Fruit fly (Drosophila melanogaster) whole organism, embryonic: ENCODE results near the gene Plc21C.

Source experiments
- Abd-B ChIP-seq: fragments of 200-800 bp; sonication (Bioruptor generic); optimal IDR thresholded peaks from 2 replicates; lab custom pipeline; 2018; ENCODE audit warnings: missing biosample characterization, mild to moderate bottlenecking, missing genetic modification characterization, moderate library complexity
- B-H1 ChIP-seq: fragments of 200-800 bp; sonication (Bioruptor generic); IDR thresholded peaks from 3 replicates; pipeline ENCODE4 v1.3.6; 2022; ENCODE audit warnings: missing biosample characterization, missing genetic modification characterization
- CG10321 ChIP-seq: fragments of 200-800 bp; sonication (Bioruptor generic); IDR thresholded peaks from 2 replicates; pipeline ENCODE4 v1.3.6; 2022; ENCODE audit warnings: missing biosample characterization, missing genetic modification characterization
- CG13424 ChIP-seq: fragments of 200-800 bp; sonication (Bioruptor generic); optimal IDR thresholded peaks from 2 replicates; lab custom pipeline; 2019; ENCODE audit warnings: missing biosample characterization, mild to moderate bottlenecking, missing genetic modification characterization, moderate library complexity
- CG14965 ChIP-seq: fragments of 200-800 bp; sonication (Bioruptor generic); optimal IDR thresholded peaks from 2 replicates; lab custom pipeline; 2016; ENCODE audit warnings: missing biosample characterization, missing genetic modification characterization, borderline replicate concordance
- CG15514 ChIP-seq: fragments of 200-800 bp; sonication (Bioruptor generic); optimal IDR thresholded peaks from 3 replicates; lab custom pipeline; 2017; ENCODE audit warnings: missing biosample characterization, missing genetic modification characterization, mild to moderate bottlenecking, moderate library complexity, missing genetic modification reagents
- CG17912 ChIP-seq: fragments of 200-800 bp; sonication (Bioruptor generic); optimal IDR thresholded peaks from 2 replicates; lab custom pipeline; 2018; ENCODE audit warnings: missing biosample characterization, mild to moderate bottlenecking, missing genetic modification characterization
- CG18599 ChIP-seq: fragments of 200-800 bp; sonication (Bioruptor generic); optimal IDR thresholded peaks from 3 replicates; lab custom pipeline; 2017; ENCODE audit warnings: missing biosample characterization, missing genetic modification characterization, mild to moderate bottlenecking, moderate library complexity, missing genetic modification reagents
- CG2116 ChIP-seq: fragments of 200-800 bp; sonication (Bioruptor generic); optimal IDR thresholded peaks from 3 replicates; lab custom pipeline; 2018; ENCODE audit warnings: missing biosample characterization, mild to moderate bottlenecking, missing genetic modification characterization
- CG30020 ChIP-seq: fragments of 200-800 bp; optimal IDR thresholded peaks from 2 replicates; lab custom pipeline; 2019; ENCODE audit warnings: missing biosample characterization, mild to moderate bottlenecking, missing genetic modification characterization, moderate library complexity
- CG3065 ChIP-seq: fragments of 200-800 bp; sonication (Bioruptor generic); optimal IDR thresholded peaks from 2 replicates; lab custom pipeline; 2016; ENCODE audit warnings: missing biosample characterization, missing genetic modification characterization
- CG31365 ChIP-seq: fragments of 200-800 bp; sonication (Bioruptor generic); optimal IDR thresholded peaks from 2 replicates; lab custom pipeline; 2018; ENCODE audit warnings: missing biosample characterization, mild to moderate bottlenecking, missing genetic modification characterization
- CG34422 ChIP-seq: fragments of 200-800 bp; sonication (Bioruptor generic); IDR thresholded peaks from 3 replicates; pipeline ENCODE4 v1.3.6; 2022; ENCODE audit warnings: missing biosample characterization, missing genetic modification characterization
- CG3847 ChIP-seq: fragments of 200-800 bp; sonication (Bioruptor generic); IDR thresholded peaks from 2 replicates; pipeline ENCODE4 v1.3.6; 2022; ENCODE audit warnings: missing biosample characterization, missing genetic modification characterization
- CG3995 ChIP-seq: fragments of 200-800 bp; sonication (Bioruptor generic); optimal IDR thresholded peaks from 3 replicates; lab custom pipeline; 2016; ENCODE audit warnings: missing biosample characterization, missing genetic modification characterization
- CG4730 ChIP-seq: fragments of 200-800 bp; sonication (Bioruptor generic); IDR thresholded peaks from 2 replicates; pipeline ENCODE4 v1.3.6; 2022; ENCODE audit warnings: missing biosample characterization, missing genetic modification characterization
- CG6689 ChIP-seq: fragments of 200-800 bp; sonication (Bioruptor generic); IDR thresholded peaks from 2 replicates; pipeline ENCODE4 v1.3.6; 2022; ENCODE audit warnings: missing biosample characterization, missing genetic modification characterization
- CG7372 ChIP-seq: fragments of 200-800 bp; sonication (Bioruptor generic); IDR thresholded peaks from 2 replicates; pipeline ENCODE4 v1.3.6; 2022; ENCODE audit warnings: missing biosample characterization, missing genetic modification characterization
- Camta ChIP-seq: fragments of 200-800 bp; sonication (Bioruptor generic); optimal IDR thresholded peaks from 2 replicates; lab custom pipeline; 2016; ENCODE audit warnings: missing biosample characterization, missing genetic modification characterization
- Chrac-16 ChIP-seq: fragments of 200-800 bp; sonication (Bioruptor generic); optimal IDR thresholded peaks from 3 replicates; lab custom pipeline; 2016; ENCODE audit warnings: missing biosample characterization, missing genetic modification characterization
- CoRest ChIP-seq: fragments of 200-800 bp; sonication (Bioruptor generic); optimal IDR thresholded peaks from 3 replicates; lab custom pipeline; 2018; ENCODE audit warnings: missing biosample characterization, mild to moderate bottlenecking, missing genetic modification characterization, moderate library complexity
- Dek ChIP-seq: fragments of 200-800 bp; sonication (Bioruptor generic); optimal IDR thresholded peaks from 3 replicates; lab custom pipeline; 2019; ENCODE audit warnings: missing biosample characterization, mild to moderate bottlenecking, missing genetic modification characterization, moderate library complexity
- Doc2 ChIP-seq: fragments of 200-800 bp; sonication (Bioruptor generic); IDR thresholded peaks from 2 replicates; pipeline ENCODE4 v1.3.6; 2022; ENCODE audit warnings: missing biosample characterization, missing genetic modification characterization
- Elba2 ChIP-seq: fragments of 200-800 bp; sonication (Bioruptor generic); optimal IDR thresholded peaks from 3 replicates; lab custom pipeline; 2016; ENCODE audit warnings: missing biosample characterization, missing genetic modification characterization
- Fer2 ChIP-seq: fragments of 200-800 bp; sonication (Bioruptor generic); optimal IDR thresholded peaks from 2 replicates; lab custom pipeline; 2018; ENCODE audit warnings: missing biosample characterization, mild to moderate bottlenecking, missing genetic modification characterization, moderate library complexity
- HLH3B ChIP-seq: fragments of 200-800 bp; sonication (Bioruptor generic); IDR thresholded peaks from 2 replicates; pipeline ENCODE4 v1.3.6; 2022; ENCODE audit warnings: missing biosample characterization, missing genetic modification characterization
- HmgD ChIP-seq: fragments of 200-800 bp; sonication (Bioruptor generic); optimal IDR thresholded peaks from 3 replicates; lab custom pipeline; 2016; ENCODE audit warnings: missing biosample characterization, missing genetic modification characterization
- Mad ChIP-seq: fragments of 200-800 bp; sonication (Bioruptor generic); optimal IDR thresholded peaks from 2 replicates; lab custom pipeline; 2016; ENCODE audit warnings: missing biosample characterization, missing genetic modification characterization
- Nf-YA ChIP-seq: fragments of 200-800 bp; sonication (Bioruptor generic); IDR thresholded peaks from 2 replicates; pipeline ENCODE4 v1.3.6; 2022; ENCODE audit warnings: missing biosample characterization, missing genetic modification characterization
- Six4 ChIP-seq: fragments of 200-800 bp; sonication (Bioruptor generic); optimal IDR thresholded peaks from 2 replicates; lab custom pipeline; 2016; ENCODE audit warnings: missing biosample characterization, missing genetic modification characterization
- Sox100B ChIP-seq: fragments of 200-800 bp; sonication (Bioruptor generic); optimal IDR thresholded peaks from 3 replicates; lab custom pipeline; 2018; ENCODE audit warnings: missing biosample characterization, mild to moderate bottlenecking, missing genetic modification characterization
- Spps ChIP-seq: fragments of 200-800 bp; sonication (Bioruptor generic); optimal IDR thresholded peaks from 2 replicates; lab custom pipeline; 2018; ENCODE audit warnings: missing biosample characterization, mild to moderate bottlenecking, missing genetic modification characterization
- Sry-β ChIP-seq: fragments of 200-800 bp; sonication (Bioruptor generic); optimal IDR thresholded peaks from 2 replicates; lab custom pipeline; 2018; ENCODE audit warnings: missing biosample characterization, mild to moderate bottlenecking, missing genetic modification characterization, moderate library complexity
- amos ChIP-seq: fragments of 200-800 bp; sonication (Bioruptor generic); IDR thresholded peaks from 2 replicates; pipeline ENCODE4 v1.3.6; 2022; ENCODE audit warnings: missing biosample characterization, missing genetic modification characterization; ENCODE audit not compliant: partially characterized antibody
- ase ChIP-seq: fragments of 200-800 bp; sonication (Bioruptor generic); IDR thresholded peaks from 3 replicates; pipeline ENCODE4 v1.3.6; 2022; ENCODE audit warnings: missing biosample characterization, missing genetic modification characterization
- ash1 ChIP-seq: fragments of 200-800 bp; sonication (Bioruptor generic); optimal IDR thresholded peaks from 2 replicates; lab custom pipeline; 2018; ENCODE audit warnings: missing biosample characterization, mild to moderate bottlenecking, missing genetic modification characterization
- chinmo ChIP-seq: fragments of 200-800 bp; sonication (Bioruptor generic); IDR thresholded peaks from 4 replicates; pipeline ENCODE4 v1.3.6; 2022; ENCODE audit warnings: missing biosample characterization, missing genetic modification characterization; ENCODE audit not compliant: partially characterized antibody
- corto ChIP-seq: fragments of 200-800 bp; sonication (Bioruptor generic); optimal IDR thresholded peaks from 2 replicates; lab custom pipeline; 2016; ENCODE audit warnings: missing biosample characterization, mild to moderate bottlenecking, missing genetic modification characterization, moderate library complexity
- gcm ChIP-seq: fragments of 200-800 bp; sonication (Bioruptor generic); optimal IDR thresholded peaks from 2 replicates; lab custom pipeline; 2019; ENCODE audit warnings: missing biosample characterization, mild to moderate bottlenecking, missing genetic modification characterization, moderate library complexity
- grn ChIP-seq: fragments of 200-800 bp; sonication (Bioruptor generic); optimal IDR thresholded peaks from 3 replicates; lab custom pipeline; 2017; ENCODE audit warnings: missing biosample characterization, missing genetic modification characterization
- nau ChIP-seq: fragments of 200-800 bp; sonication (Bioruptor generic); optimal IDR thresholded peaks from 3 replicates; lab custom pipeline; 2017; ENCODE audit warnings: missing biosample characterization, mild to moderate bottlenecking, missing genetic modification characterization, missing genetic modification reagents
- nmo ChIP-seq: fragments of 200-800 bp; sonication (Bioruptor generic); optimal IDR thresholded peaks from 2 replicates; lab custom pipeline; 2018; ENCODE audit warnings: missing biosample characterization, mild to moderate bottlenecking, missing genetic modification characterization, moderate library complexity
- pnt ChIP-seq: fragments of 200-800 bp; sonication (Bioruptor generic); optimal IDR thresholded peaks from 3 replicates; lab custom pipeline; 2016; ENCODE audit warnings: missing biosample characterization, missing genetic modification characterization
- sd ChIP-seq: fragments of 200-800 bp; sonication (Bioruptor generic); optimal IDR thresholded peaks from 3 replicates; lab custom pipeline; 2018; ENCODE audit warnings: missing biosample characterization, mild to moderate bottlenecking, missing genetic modification characterization, moderate library complexity
- slbo ChIP-seq: fragments of 200-800 bp; sonication (Bioruptor generic); IDR thresholded peaks from 2 replicates; pipeline ENCODE4 v1.3.6; 2022; ENCODE audit warnings: missing biosample characterization, missing genetic modification characterization
- vfl ChIP-seq: fragments of 200-800 bp; sonication (Bioruptor generic); optimal IDR thresholded peaks from 2 replicates; lab custom pipeline; 2016; ENCODE audit warnings: missing biosample characterization, missing genetic modification characterization
- wek ChIP-seq: fragments of 200-800 bp; sonication (Bioruptor generic); optimal IDR thresholded peaks from 3 replicates; lab custom pipeline; 2018; ENCODE audit warnings: missing biosample characterization, mild to moderate bottlenecking, missing genetic modification characterization, moderate library complexity
- zf30C ChIP-seq: fragments of 200-800 bp; sonication (Bioruptor generic); optimal IDR thresholded peaks from 3 replicates; lab custom pipeline; 2018; ENCODE audit warnings: missing biosample characterization, mild to moderate bottlenecking, missing genetic modification characterization

Gene Plc21C

DNA sequence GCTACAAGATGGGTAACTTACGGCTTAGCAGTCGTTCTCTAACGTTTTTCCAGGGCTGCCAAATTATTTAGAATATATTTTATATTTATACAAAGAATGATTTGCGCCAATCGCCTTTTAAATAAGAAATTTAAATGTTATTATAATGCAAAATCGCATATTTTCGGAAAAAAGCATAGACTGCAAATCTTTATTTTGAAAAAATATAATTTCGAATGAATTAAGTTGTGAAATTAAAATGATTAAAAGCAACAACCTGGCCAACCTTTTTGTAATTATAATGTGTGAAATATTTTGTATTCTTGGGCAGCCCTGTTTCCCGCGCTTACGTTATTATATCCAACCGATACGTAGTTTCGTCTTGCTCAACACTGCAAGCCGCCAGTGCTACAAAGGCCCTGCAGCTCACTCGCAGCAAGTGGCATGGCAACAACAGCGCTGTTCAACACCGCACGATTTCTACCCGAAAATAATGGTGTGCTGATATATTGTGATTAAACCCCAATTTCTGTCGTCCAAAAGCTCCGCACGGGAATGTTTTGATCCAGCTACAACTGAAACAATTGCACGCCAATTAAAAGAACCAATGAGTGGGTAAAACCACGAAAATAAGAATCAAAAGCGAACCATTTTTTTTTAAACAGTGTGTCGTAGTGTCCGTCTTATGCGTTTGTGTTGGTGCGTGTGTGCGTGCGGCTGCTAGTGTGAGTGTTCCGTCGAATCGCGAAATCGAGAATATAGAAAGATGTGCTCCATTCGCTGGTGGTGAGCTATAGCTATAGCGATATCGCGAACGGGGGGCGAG lies 8.1 kb upstream of the Plc21C start, which contains the start of gene Pi3K21B (continued):
- no peak for TF ChIP-seq Sry-β (GFP tag; lab: Kevin White, UChicago)
- peak; percentile 56 for TF ChIP-seq grn (GFP tag; lab: Kevin White, UChicago)
- peak; percentile 93 for TF ChIP-seq CG13424 (tag; lab: Kevin White, UChicago)
- TF ChIP-seq CG15514 = peak; percentile 78
- TF ChIP-seq Spps = peak; percentile 58
- TF ChIP-seq ase = peak; percentile 76
- peak; percentile 90 for TF ChIP-seq Camta
- TF ChIP-seq CG7372 (GFP tag; lab: Robert Waterston, UW) = peak; percentile 80
- peak; percentile 55 for TF ChIP-seq CG14965 (GFP tag; lab: Kevin White, UChicago)
- TF ChIP-seq Nf-YA (GFP tag; lab: Robert Waterston, UW) = no peak; the same call in 1 of the 2 replicates
- TF ChIP-seq CG30020 (tag; lab: Kevin White, UChicago) = peak; percentile 75
- TF ChIP-seq CG3995 = peak; percentile 87
- peak; percentile 78 for TF ChIP-seq CG17912
- peak; percentile 87 for TF ChIP-seq HmgD
- no peak for TF ChIP-seq CG31365 (tag; lab: Kevin White, UChicago)
- peak; percentile 54 for TF ChIP-seq nau
- peak; percentile 92 for TF ChIP-seq CG18599 (GFP tag; lab: Kevin White, UChicago)
- peak; percentile 92 for TF ChIP-seq Abd-B (GFP tag; lab: Kevin White, UChicago)
- TF ChIP-seq slbo (GFP tag; lab: Robert Waterston, UW) = peak; percentile 96
- TF ChIP-seq corto (GFP tag; lab: Kevin White, UChicago) = peak; percentile 78
- TF ChIP-seq B-H1 (GFP tag; lab: Robert Waterston, UW) = peak; percentile 74
- TF ChIP-seq CG10321 (GFP tag; lab: Robert Waterston, UW) = peak; percentile 20; the same call in 1 of the 2 replicates
- TF ChIP-seq wek (GFP tag; lab: Kevin White, UChicago) = peak; percentile 57
- peak; percentile 91 for TF ChIP-seq Dek (tag; lab: Kevin White, UChicago)
- peak; percentile 69 for TF ChIP-seq ash1 (GFP tag; lab: Kevin White, UChicago)
- no peak; the same call in 1 of the 2 replicates for TF ChIP-seq amos
- peak; percentile 87 for TF ChIP-seq Mad (GFP tag; lab: Kevin White, UChicago)
- no peak; the same call in 1 of the 3 replicates for TF ChIP-seq CG34422
- TF ChIP-seq pnt (GFP tag; lab: Kevin White, UChicago) = peak; percentile 79
- TF ChIP-seq vfl (GFP tag; lab: Kevin White, UChicago) = peak; percentile 92
- peak; percentile 70 for TF ChIP-seq CG3065 (GFP tag; lab: Kevin White, UChicago)
- peak; percentile 58 for TF ChIP-seq CG4730 (GFP tag; lab: Robert Waterston, UW)
- peak; percentile 84 for TF ChIP-seq Six4 (GFP tag; lab: Kevin White, UChicago)
- no peak for TF ChIP-seq Doc2 (GFP tag; lab: Robert Waterston, UW)
- peak; percentile 93 for TF ChIP-seq CG3847 (GFP tag; lab: Robert Waterston, UW)
- 0 out of 4 replicates have a peak, but pooled peaks have one; percentile 70 for TF ChIP-seq chinmo (GFP tag; lab: Robert Waterston, UW)
- TF ChIP-seq CG2116 (GFP tag; lab: Kevin White, UChicago) = peak; percentile 81
- TF ChIP-seq Sox100B = peak; percentile 90
- peak; percentile 92 for TF ChIP-seq Chrac-16
- TF ChIP-seq zf30C (GFP tag; lab: Kevin White, UChicago) = peak; percentile 10
- peak; percentile 93 for TF ChIP-seq nmo (GFP tag; lab: Kevin White, UChicago)
- TF ChIP-seq Elba2 = peak; percentile 61
- TF ChIP-seq CG6689 (GFP tag; lab: Robert Waterston, UW) = peak; percentile 83
- peak; percentile 69 for TF ChIP-seq HLH3B (GFP tag; lab: Robert Waterston, UW)
- peak; percentile 95 for TF ChIP-seq CoRest
- peak; percentile 88 for TF ChIP-seq Fer2 (tag; lab: Kevin White, UChicago)
- peak; percentile 70 for TF ChIP-seq sd (tag; lab: Kevin White, UChicago)
- TF ChIP-seq gcm (GFP tag; lab: Kevin White, UChicago) = peak; percentile 74
